Worm (Caenorhabditis elegans) whole organism, young adult: ENCODE data around the gene Y39B6A.3.

Experiments used
- C06A6.2 ChIP-seq: fragments of 200-800 bp; sonication (Bioruptor generic); conservative IDR thresholded peaks from 2 replicates; pipeline ENCODE4 v1.3.6; 2022; ENCODE audit warnings: missing genetic modification characterization, missing compliant biosample characterization
- ama-1 ChIP-seq, 3 experiments: fragments of 150-350 bp in 1 of 3; sonication (generic microtip) in 2 of 3; optimal IDR thresholded peaks; 2 replicates each; lab custom pipeline; 2014 to 2018; ENCODE audit warnings: missing biosample characterization in 2 of 3, missing genetic modification characterization in 2 of 3, missing genetic modification reagents in 2 of 3
- attf-5 ChIP-seq: fragments of 200-800 bp; sonication (Bioruptor generic); optimal IDR thresholded peaks from 2 replicates; lab custom pipeline; 2018; ENCODE audit warnings: mild to moderate bottlenecking, missing genetic modification characterization, missing compliant biosample characterization
- hmg-1.2 ChIP-seq: fragments of 200-800 bp; sonication (Bioruptor generic); IDR thresholded peaks from 2 replicates; pipeline ENCODE4 v1.3.6; 2022; ENCODE audit warnings: missing genetic modification reagents, missing genetic modification characterization, missing compliant biosample characterization
- pha-4 ChIP-seq: fragments of 150-350 bp; sonication (generic microtip); optimal IDR thresholded peaks from 2 replicates; lab custom pipeline; 2014; ENCODE audit warnings: missing biosample characterization, missing genetic modification reagents, missing genetic modification characterization
- rec-8 ChIP-seq, 2 experiments: sonication (generic microtip); optimal IDR thresholded peaks; 2 replicates each; lab custom pipeline; 2016; ENCODE audit warnings: mild to moderate bottlenecking in 2 of 2, missing genetic modification characterization in 2 of 2, missing genetic modification reagents in 2 of 2, missing genotype in 2 of 2, missing biosample characterization in 1 of 2, missing compliant biosample characterization in 1 of 2, moderate library complexity in 1 of 2
- unc-62 ChIP-seq: fragments of 150-350 bp; optimal IDR thresholded peaks from 2 replicates; lab custom pipeline; 2014; ENCODE audit warnings: missing biosample characterization, missing genetic modification reagents, missing genetic modification characterization
- ztf-25 ChIP-seq: fragments of 200-800 bp; sonication (Bioruptor generic); IDR thresholded peaks from 2 replicates; pipeline ENCODE4 v1.3.6; 2022; ENCODE audit warnings: missing genetic modification reagents, missing genetic modification characterization, missing compliant biosample characterization
- ztf-26 ChIP-seq: sonication (generic microtip); optimal IDR thresholded peaks from 2 replicates; lab custom pipeline; 2017; ENCODE audit warnings: missing genetic modification characterization, missing compliant biosample characterization

ce11 chrV:19149057-19149456, 40.8 kb downstream of the Y39B6A.3 start, which contains the start of gene Y39B6A.7:
- TF ChIP-seq ztf-26 (tag; lab: Kevin White, UChicago) = no peak
- TF ChIP-seq ztf-25 = no peak
- TF ChIP-seq C06A6.2 (GFP tag; lab: Robert Waterston, UW) = no peak
- TF ChIP-seq attf-5 (GFP tag; lab: Kevin White, UChicago) = no peak
- TF ChIP-seq hmg-1.2 = no peak
- no peak for TF ChIP-seq unc-62
- no peak for TF ChIP-seq ama-1 (optimal IDR thresholded peaks at IDR 0.05; lab: Kevin White, UChicago)
- no peak for TF ChIP-seq ama-1 (GFP tag; optimal IDR thresholded peaks at IDR 0.05; lab: Kevin White, UChicago)
- no peak for TF ChIP-seq rec-8 (tag; optimal IDR thresholded peaks at IDR 0.05; lab: Kevin White, UChicago)
- no peak for TF ChIP-seq pha-4
